Worm (Caenorhabditis elegans): ENCODE results near the gene Y54G2A.52.

DNA sequence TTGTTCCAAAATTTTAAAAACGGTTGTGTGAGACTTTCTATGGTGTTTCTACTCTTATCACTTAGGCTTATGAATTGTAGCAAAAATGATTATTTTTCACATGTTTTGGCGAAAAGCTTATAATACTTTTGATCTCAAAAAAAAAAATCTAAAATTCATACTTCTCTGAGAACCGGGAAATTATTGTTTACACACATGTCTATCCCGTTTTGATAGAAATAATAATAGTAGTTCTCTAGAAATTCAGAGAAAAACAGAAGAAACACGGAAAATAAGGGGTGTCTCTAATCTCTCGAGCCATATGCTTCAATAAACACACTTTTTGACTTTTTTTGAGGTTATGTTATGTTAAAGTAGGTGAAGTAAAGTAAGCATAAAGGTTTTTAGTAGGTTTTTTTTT is 47.9 kb downstream of the Y54G2A.52 start:
- TF ChIP-seq ets-4 (GFP tag; optimal IDR thresholded peaks at IDR 0.05) = no peak
- no peak for TF ChIP-seq unc-130 (GFP tag; optimal IDR thresholded peaks at IDR 0.05)
- no peak for TF ChIP-seq ztf-6 (GFP tag; IDR thresholded peaks at IDR 0.05)
- TF ChIP-seq Y95B8A.8 (GFP tag; IDR thresholded peaks at IDR 0.05) = no peak
- no peak for TF ChIP-seq unc-62 (GFP tag; optimal IDR thresholded peaks at IDR 0.05)
- no peak for TF ChIP-seq lir-1 (GFP tag; conservative IDR thresholded peaks at IDR 0.05)
- TF ChIP-seq lsy-27 (tag; optimal IDR thresholded peaks at IDR 0.05; ENCODE audit: borderline replicate concordance, insufficient read depth) = no peak
- no peak for TF ChIP-seq attf-3 (GFP tag; conservative IDR thresholded peaks at IDR 0.05)

Measured in whole organism, young adult.